Fruit fly (Drosophila melanogaster): ENCODE measurements around the gene e.

Gene e

DNA sequence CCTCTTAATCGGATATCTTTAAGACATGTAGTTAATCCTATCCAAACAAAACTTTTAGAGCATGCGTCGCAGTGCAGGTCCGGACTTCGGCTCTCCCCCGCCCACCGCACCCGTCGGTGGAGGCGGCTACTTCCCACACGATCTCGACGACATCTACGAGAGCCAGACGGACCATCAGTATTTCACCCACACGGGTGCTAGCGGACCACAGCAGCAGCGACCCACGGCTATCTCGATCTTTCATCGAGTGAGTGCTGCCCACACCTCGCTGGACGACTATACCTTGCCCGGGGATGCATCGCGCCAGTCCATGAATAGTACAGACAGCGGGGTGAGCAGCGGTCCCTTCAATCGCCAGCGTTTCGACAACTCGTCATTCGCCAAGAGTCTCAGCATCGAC lies 35.4 kb downstream of the e start:
- TF ChIP-seq CG33017 (tag; optimal IDR thresholded peaks at IDR 0.05), result no peak
- TF ChIP-seq Hr96 (GFP tag; optimal IDR thresholded peaks at IDR 0.05), result no peak
- TF ChIP-seq CG1620 (GFP tag; optimal IDR thresholded peaks at IDR 0.05), result no peak
- no peak for TF ChIP-seq Clk (GFP tag; optimal IDR thresholded peaks at IDR 0.05)
- TF ChIP-seq ovo (GFP tag; optimal IDR thresholded peaks at IDR 0.05), result no peak
- TF ChIP-seq CG7045 (GFP tag; optimal IDR thresholded peaks at IDR 0.05), result no peak
- TF ChIP-seq toe (GFP tag; optimal IDR thresholded peaks at IDR 0.05), result no peak
- no peak for TF ChIP-seq kay (GFP tag; ENCODE audit: borderline replicate concordance)
- no peak for TF ChIP-seq CG12768 (GFP tag; optimal IDR thresholded peaks at IDR 0.05)
- no peak for TF ChIP-seq CG5204 (GFP tag; optimal IDR thresholded peaks at IDR 0.05)
- no peak for TF ChIP-seq CG14711 (tag; optimal IDR thresholded peaks at IDR 0.05)
- TF ChIP-seq CG7101 (tag; optimal IDR thresholded peaks at IDR 0.05), result no peak
- no peak for TF ChIP-seq bab1 (GFP tag; optimal IDR thresholded peaks at IDR 0.05)
- TF ChIP-seq cic (GFP tag; optimal IDR thresholded peaks at IDR 0.05), result no peak
- no peak for TF ChIP-seq Mnt (GFP tag; optimal IDR thresholded peaks at IDR 0.05)
- no peak for TF ChIP-seq cnc (optimal IDR thresholded peaks at IDR 0.05)

DNA sequence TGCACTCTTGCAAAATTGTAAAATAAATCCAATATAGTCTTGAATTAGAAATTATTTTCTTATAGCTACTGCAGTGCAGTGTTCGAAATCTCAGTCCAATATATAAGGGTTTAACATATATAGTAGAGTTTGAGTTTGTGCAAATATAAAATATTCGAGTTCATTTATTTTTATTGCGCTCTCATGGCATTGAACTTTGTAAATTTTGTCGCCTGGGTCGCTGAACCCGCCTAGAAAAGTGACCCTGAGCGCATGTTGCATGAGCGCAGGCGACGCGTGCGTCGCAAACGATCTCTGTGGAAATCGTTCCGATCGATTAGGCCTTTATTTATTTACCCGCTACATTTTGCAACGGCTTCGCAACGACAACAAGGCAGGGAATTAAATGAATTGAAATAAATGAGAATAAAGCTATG lies 37.0 kb downstream of the e start:
- TF ChIP-seq CG5204 (GFP tag; optimal IDR thresholded peaks at IDR 0.05), result peak; percentile 18
- TF ChIP-seq toe (GFP tag; optimal IDR thresholded peaks at IDR 0.05), result no peak
- peak; percentile 61 for TF ChIP-seq CG33017 (tag; optimal IDR thresholded peaks at IDR 0.05)
- peak; percentile 47 for TF ChIP-seq CG7101 (tag; optimal IDR thresholded peaks at IDR 0.05)
- no peak for TF ChIP-seq Crg-1 (GFP tag; optimal IDR thresholded peaks at IDR 0.05)
- no peak for TF ChIP-seq bab1 (GFP tag; optimal IDR thresholded peaks at IDR 0.05)
- peak; percentile 53 for TF ChIP-seq kay (GFP tag; ENCODE audit: borderline replicate concordance)
- TF ChIP-seq CG11617 (GFP tag; optimal IDR thresholded peaks at IDR 0.05), result peak; percentile 40

DNA sequence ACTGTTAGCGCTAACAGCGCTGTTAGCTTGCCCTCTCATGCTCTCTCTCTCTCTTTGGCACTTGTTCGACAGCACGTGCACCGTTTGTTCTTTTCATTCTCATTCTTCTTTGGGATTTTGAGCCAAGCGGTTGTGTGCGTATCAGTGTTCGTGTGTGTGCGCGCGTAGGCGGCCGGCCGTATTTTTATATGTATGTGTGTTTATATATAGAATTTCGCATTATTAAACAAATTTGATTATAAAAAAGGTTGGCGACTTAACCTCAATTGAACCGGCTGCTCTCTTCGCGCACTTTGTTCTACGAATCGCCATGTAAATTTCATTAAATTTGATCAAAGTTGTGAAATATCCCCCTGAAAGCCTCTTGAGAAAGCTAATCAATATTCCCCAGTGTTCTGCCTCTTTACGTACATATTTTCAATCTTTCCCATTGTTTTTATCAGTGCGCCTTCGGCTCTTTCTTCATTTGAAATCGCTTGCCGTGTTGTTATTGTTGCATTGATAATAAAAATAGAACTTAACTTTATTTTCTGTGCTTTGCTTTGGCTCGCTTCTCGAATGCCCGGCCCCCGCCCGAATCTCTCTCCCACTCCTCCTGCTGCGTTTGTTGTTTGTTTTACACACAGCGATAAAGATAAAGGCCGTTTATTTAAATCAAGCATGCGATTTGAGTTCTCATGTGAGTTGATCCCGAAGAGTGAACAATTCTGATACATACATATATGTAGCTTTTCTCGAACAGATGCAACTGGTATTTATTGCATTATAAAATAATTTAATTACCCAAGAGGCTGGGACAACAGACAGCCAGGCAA lies 37.7 kb downstream of the e start:
- TF ChIP-seq cic (GFP tag; optimal IDR thresholded peaks at IDR 0.05), result peak; percentile 44
- TF ChIP-seq CG33017 (tag; optimal IDR thresholded peaks at IDR 0.05), result no peak
- no peak for TF ChIP-seq Crg-1 (GFP tag; optimal IDR thresholded peaks at IDR 0.05)
- no peak for TF ChIP-seq CG12768 (GFP tag; optimal IDR thresholded peaks at IDR 0.05)
- TF ChIP-seq ovo (GFP tag; optimal IDR thresholded peaks at IDR 0.05), result peak; percentile 12
- TF ChIP-seq kay (GFP tag; ENCODE audit: borderline replicate concordance), result peak; percentile 90
- no peak for TF ChIP-seq CG14711 (tag; optimal IDR thresholded peaks at IDR 0.05)
- TF ChIP-seq pad (GFP tag; optimal IDR thresholded peaks at IDR 0.05), result no peak
- TF ChIP-seq Hr96 (GFP tag; optimal IDR thresholded peaks at IDR 0.05), result no peak
- TF ChIP-seq CG11617 (GFP tag; optimal IDR thresholded peaks at IDR 0.05), result no peak
- no peak for TF ChIP-seq Clk (GFP tag; optimal IDR thresholded peaks at IDR 0.05)
- no peak for TF ChIP-seq CG5204 (GFP tag; optimal IDR thresholded peaks at IDR 0.05)
- TF ChIP-seq Mnt (GFP tag; optimal IDR thresholded peaks at IDR 0.05), result peak; percentile 24
- no peak for TF ChIP-seq tj (GFP tag; optimal IDR thresholded peaks at IDR 0.05)
- no peak for TF ChIP-seq bab1 (GFP tag; optimal IDR thresholded peaks at IDR 0.05)
- no peak for TF ChIP-seq CG7045 (GFP tag; optimal IDR thresholded peaks at IDR 0.05)
- TF ChIP-seq toe (GFP tag; optimal IDR thresholded peaks at IDR 0.05), result no peak

DNA sequence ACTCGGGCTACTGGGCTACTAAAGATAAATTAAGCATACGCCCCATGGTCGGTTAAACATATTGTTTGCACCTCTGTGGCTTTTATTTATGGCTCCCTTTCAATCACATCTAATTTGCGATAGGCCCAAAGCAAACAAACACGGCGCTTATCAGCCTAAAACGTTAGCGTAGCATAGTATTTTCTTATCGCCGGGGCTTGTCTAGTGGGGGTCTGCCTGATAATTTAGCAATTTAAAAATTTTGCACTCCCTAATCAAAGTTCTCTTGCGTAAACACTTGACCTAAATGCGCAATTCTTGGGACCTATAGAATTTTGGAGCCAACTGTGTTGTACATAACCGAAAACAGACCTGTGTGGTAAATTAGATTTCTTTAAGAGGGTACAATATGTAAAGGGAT lies 38.9 kb downstream of the e start:
- TF ChIP-seq CG7045 (GFP tag; optimal IDR thresholded peaks at IDR 0.05) (no peak), cic (GFP tag; optimal IDR thresholded peaks at IDR 0.05) (peak; percentile 63)

DNA sequence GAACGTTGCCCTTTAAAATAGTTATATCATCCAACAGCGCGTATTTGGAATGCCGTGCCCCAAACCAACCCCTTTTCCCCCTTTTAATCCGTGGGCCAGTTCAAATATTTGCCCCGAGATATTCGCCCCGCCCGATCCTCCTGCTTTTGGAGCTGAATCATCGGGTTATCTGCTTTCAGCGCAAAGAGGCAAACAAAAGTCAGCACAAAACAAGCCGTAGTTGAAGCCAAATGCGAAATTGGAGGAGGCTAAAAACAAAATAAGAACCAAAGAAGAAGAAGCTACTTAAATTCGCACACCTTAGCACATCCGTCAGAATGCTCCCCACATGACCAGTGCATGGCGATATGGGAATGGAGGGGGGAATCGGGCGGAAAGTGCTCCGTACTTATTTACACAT lies 39.4 kb downstream of the e start:
- TF ChIP-seq CG14711 (tag; optimal IDR thresholded peaks at IDR 0.05) (no peak), bab1 (GFP tag; optimal IDR thresholded peaks at IDR 0.05) (no peak), kay (GFP tag; ENCODE audit: borderline replicate concordance) (peak; percentile 24), CG7045 (GFP tag; optimal IDR thresholded peaks at IDR 0.05) (no peak), cnc (optimal IDR thresholded peaks at IDR 0.05) (no peak), CG5204 (GFP tag; optimal IDR thresholded peaks at IDR 0.05) (no peak), ovo (GFP tag; optimal IDR thresholded peaks at IDR 0.05) (no peak), CG1620 (GFP tag; optimal IDR thresholded peaks at IDR 0.05) (no peak), cic (GFP tag; optimal IDR thresholded peaks at IDR 0.05) (no peak), CG33017 (tag; optimal IDR thresholded peaks at IDR 0.05) (no peak), tj (GFP tag; optimal IDR thresholded peaks at IDR 0.05) (peak; percentile 100), CG11617 (GFP tag; optimal IDR thresholded peaks at IDR 0.05) (no peak), Clk (GFP tag; optimal IDR thresholded peaks at IDR 0.05) (no peak), Mnt (GFP tag; optimal IDR thresholded peaks at IDR 0.05) (no peak), toe (GFP tag; optimal IDR thresholded peaks at IDR 0.05) (no peak), Crg-1 (GFP tag; optimal IDR thresholded peaks at IDR 0.05) (no peak)

DNA sequence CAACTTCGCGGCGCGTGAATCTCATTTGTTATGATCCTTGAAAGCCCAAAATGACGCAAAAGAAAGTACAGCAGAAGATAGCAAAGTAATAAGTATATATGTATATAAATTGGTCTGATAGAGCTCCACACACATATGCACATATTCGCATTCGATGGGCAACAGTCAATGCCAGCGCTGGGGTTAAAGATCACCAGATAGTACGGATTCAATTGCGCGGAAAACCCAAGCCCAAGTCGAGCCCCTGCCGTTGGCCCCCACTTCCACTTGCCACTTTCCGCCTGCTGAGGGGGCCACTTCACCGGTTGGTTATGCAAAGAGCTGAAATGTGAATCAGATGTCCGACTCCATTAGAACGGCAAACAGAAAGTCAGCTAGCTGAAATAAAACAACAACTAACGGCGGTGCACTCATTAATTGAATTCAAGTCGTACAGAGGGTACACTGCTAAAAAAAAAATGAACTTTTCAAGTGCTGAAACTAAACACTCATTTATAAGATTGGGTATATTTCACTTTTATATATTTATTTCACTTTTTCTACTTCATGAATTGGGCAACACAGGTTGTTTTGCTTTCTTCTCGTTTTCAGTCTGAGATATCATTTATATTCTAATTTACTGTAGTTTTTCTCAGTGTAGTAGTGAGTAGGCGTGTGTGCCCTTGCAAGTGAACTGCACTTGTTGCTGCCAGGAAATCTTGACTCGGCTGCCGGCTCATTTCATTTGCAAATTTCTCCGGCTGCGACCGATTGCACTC lies 41.6 kb downstream of the e start:
- TF ChIP-seq tj (GFP tag; optimal IDR thresholded peaks at IDR 0.05), result peak; percentile 58
- TF ChIP-seq bab1 (GFP tag; optimal IDR thresholded peaks at IDR 0.05), result peak; percentile 44
- peak; percentile 61 for TF ChIP-seq ovo (GFP tag; optimal IDR thresholded peaks at IDR 0.05)
- peak; percentile 62 for TF ChIP-seq Crg-1 (GFP tag; optimal IDR thresholded peaks at IDR 0.05)
- TF ChIP-seq Mnt (GFP tag; optimal IDR thresholded peaks at IDR 0.05), result peak; percentile 45
- no peak for TF ChIP-seq cnc (optimal IDR thresholded peaks at IDR 0.05)
- peak; percentile 82 for TF ChIP-seq CG12768 (GFP tag; optimal IDR thresholded peaks at IDR 0.05)
- peak; percentile 54 for TF ChIP-seq cic (GFP tag; optimal IDR thresholded peaks at IDR 0.05)
- TF ChIP-seq pad (GFP tag; optimal IDR thresholded peaks at IDR 0.05), result peak; percentile 40
- TF ChIP-seq Clk (GFP tag; optimal IDR thresholded peaks at IDR 0.05), result peak; percentile 76
- TF ChIP-seq Hr96 (GFP tag; optimal IDR thresholded peaks at IDR 0.05), result peak; percentile 54
- TF ChIP-seq CG33017 (tag; optimal IDR thresholded peaks at IDR 0.05), result peak; percentile 90
- peak; percentile 56 for TF ChIP-seq CG14711 (tag; optimal IDR thresholded peaks at IDR 0.05)
- TF ChIP-seq toe (GFP tag; optimal IDR thresholded peaks at IDR 0.05), result peak; percentile 73
- TF ChIP-seq CG1620 (GFP tag; optimal IDR thresholded peaks at IDR 0.05), result peak; percentile 59
- TF ChIP-seq CG5204 (GFP tag; optimal IDR thresholded peaks at IDR 0.05), result peak; percentile 89
- peak; percentile 77 for TF ChIP-seq CG7101 (tag; optimal IDR thresholded peaks at IDR 0.05)
- TF ChIP-seq CG7045 (GFP tag; optimal IDR thresholded peaks at IDR 0.05), result peak; percentile 80
- peak; percentile 84 for TF ChIP-seq kay (GFP tag; ENCODE audit: borderline replicate concordance)
- TF ChIP-seq CG11617 (GFP tag; optimal IDR thresholded peaks at IDR 0.05), result peak; percentile 86
